Worm (Caenorhabditis elegans): Measurements from ENCODE around the gene adt-1.

- no peak for TF ChIP-seq dao-5 (tag; optimal IDR thresholded peaks at IDR 0.05)
- TF ChIP-seq him-1 (tag; optimal IDR thresholded peaks at IDR 0.05) = no peak
Measured at ce11 chrX:12668941-12669501, 9.6 kb upstream of the adt-1 start.
